Fruit fly (Drosophila melanogaster): Measurements from ENCODE around the gene Sos.

The Sos gene

dm6 chr2L:13778648-13779047 is 35.0 kb upstream of the Sos start (continued):
- TF ChIP-seq az2 (GFP tag; optimal IDR thresholded peaks at IDR 0.05), result peak; percentile 20
- peak; percentile 50 for TF ChIP-seq esg (GFP tag; conservative IDR thresholded peaks at IDR 0.05)
- TF ChIP-seq CG6813 (GFP tag; optimal IDR thresholded peaks at IDR 0.05), result no peak
- no peak for TF ChIP-seq Elba2 (GFP tag; optimal IDR thresholded peaks at IDR 0.05)
- TF ChIP-seq CHES-1-like (GFP tag; optimal IDR thresholded peaks at IDR 0.05), result peak; percentile 39
- TF ChIP-seq z (GFP tag; IDR thresholded peaks at IDR 0.05), result no peak
- TF ChIP-seq CG16779 (GFP tag; IDR thresholded peaks at IDR 0.05), result no peak
- peak; percentile 47 for TF ChIP-seq CG11247 (GFP tag; IDR thresholded peaks at IDR 0.05)
- no peak for TF ChIP-seq HLH4C (GFP tag; IDR thresholded peaks at IDR 0.05; ENCODE audit: partially characterized antibody)
- TF ChIP-seq Drgx (GFP tag; IDR thresholded peaks at IDR 0.05), result peak; percentile 76
- no peak for TF ChIP-seq pita (GFP tag; optimal IDR thresholded peaks at IDR 0.05)
- no peak for TF ChIP-seq CG9797 (GFP tag; optimal IDR thresholded peaks at IDR 0.05)
- TF ChIP-seq CG10654 (GFP tag; optimal IDR thresholded peaks at IDR 0.05), result peak; percentile 36
- TF ChIP-seq CG17568 (GFP tag; optimal IDR thresholded peaks at IDR 0.05), result no peak
- TF ChIP-seq sob (GFP tag; IDR thresholded peaks at IDR 0.05), result peak; percentile 40; the same call in 1 of the 2 replicates
- peak; percentile 45 for TF ChIP-seq CG4424 (GFP tag; optimal IDR thresholded peaks at IDR 0.05)
- TF ChIP-seq dmrt11E (tag; optimal IDR thresholded peaks at IDR 0.05), result no peak
- no peak for TF ChIP-seq CG11398 (GFP tag; optimal IDR thresholded peaks at IDR 0.05)
- no peak for TF ChIP-seq MTF-1 (GFP tag; optimal IDR thresholded peaks at IDR 0.05; ENCODE audit: borderline replicate concordance)
- TF ChIP-seq CG9932 (GFP tag; IDR thresholded peaks at IDR 0.05), result peak; percentile 32; the same call in 1 of the 2 replicates
- TF ChIP-seq pfk (GFP tag; optimal IDR thresholded peaks at IDR 0.05), result no peak
- TF ChIP-seq Dfd (GFP tag; optimal IDR thresholded peaks at IDR 0.05), result no peak
- no peak for TF ChIP-seq CG6765 (GFP tag; optimal IDR thresholded peaks at IDR 0.05)
- no peak for TF ChIP-seq CG14860 (GFP tag; IDR thresholded peaks at IDR 0.05; ENCODE audit: partially characterized antibody)
- TF ChIP-seq caup (GFP tag; optimal IDR thresholded peaks at IDR 0.05; ENCODE audit: severe bottlenecking), result peak; percentile 66
- TF ChIP-seq CG34224 (GFP tag; IDR thresholded peaks at IDR 0.05; ENCODE audit: partially characterized antibody), result no peak
- no peak for TF ChIP-seq CG7271 (tag; optimal IDR thresholded peaks at IDR 0.05)
- no peak for TF ChIP-seq MESR4 (GFP tag; optimal IDR thresholded peaks at IDR 0.05)
- TF ChIP-seq kni (GFP tag; optimal IDR thresholded peaks at IDR 0.05), result no peak
- TF ChIP-seq Tbp (GFP tag; optimal IDR thresholded peaks at IDR 0.05), result no peak
- TF ChIP-seq repo (GFP tag; optimal IDR thresholded peaks at IDR 0.05), result peak; percentile 23
- peak; percentile 9; the same call in 1 of the 2 replicates for TF ChIP-seq CG31224 (GFP tag; IDR thresholded peaks at IDR 0.05)
- TF ChIP-seq twi (tag; optimal IDR thresholded peaks at IDR 0.05), result no peak
- no peak for TF ChIP-seq bowl (GFP tag; IDR thresholded peaks at IDR 0.05)
- no peak for TF ChIP-seq CkIIα-i1 (GFP tag; IDR thresholded peaks at IDR 0.05)
- TF ChIP-seq zf30C (GFP tag; optimal IDR thresholded peaks at IDR 0.05), result peak; percentile 8
- 0 out of 2 replicates have a peak, but pooled peaks have one; percentile 19 for TF ChIP-seq CG17328 (GFP tag; IDR thresholded peaks at IDR 0.05)
- TF ChIP-seq ato (GFP tag; IDR thresholded peaks at IDR 0.05; ENCODE audit: partially characterized antibody), result no peak
- TF ChIP-seq Adf1 (GFP tag; IDR thresholded peaks at IDR 0.05), result no peak
- no peak for TF ChIP-seq wdn (GFP tag; IDR thresholded peaks at IDR 0.05)
- no peak for TF ChIP-seq emc (GFP tag; optimal IDR thresholded peaks at IDR 0.05)
- TF ChIP-seq CG10209 (GFP tag; optimal IDR thresholded peaks at IDR 0.05), result peak; percentile 73
- peak; percentile 37 for TF ChIP-seq CG1233 (GFP tag; optimal IDR thresholded peaks at IDR 0.05)
- no peak for TF ChIP-seq CG15696 (tag; optimal IDR thresholded peaks at IDR 0.05)
- no peak for TF ChIP-seq so (GFP tag; IDR thresholded peaks at IDR 0.05)
- no peak for TF ChIP-seq BEAF-32 (GFP tag; optimal IDR thresholded peaks at IDR 0.05)
- peak; percentile 35 for TF ChIP-seq HLH54F (GFP tag; optimal IDR thresholded peaks at IDR 0.05)
- TF ChIP-seq CG1603 (tag; optimal IDR thresholded peaks at IDR 0.05), result peak; percentile 35
- peak; percentile 47 for TF ChIP-seq CG10267 (tag; optimal IDR thresholded peaks at IDR 0.05)
- peak; percentile 36 for TF ChIP-seq slou (GFP tag; optimal IDR thresholded peaks at IDR 0.05)
- TF ChIP-seq run (tag; optimal IDR thresholded peaks at IDR 0.05), result peak; percentile 59
